Fruit fly (Drosophila melanogaster) whole organism, embryonic: ENCODE data around the gene Pstk.

Source experiments
- Adf1 ChIP-seq: fragments of 200-800 bp; sonication (Bioruptor generic); IDR thresholded peaks from 2 replicates; pipeline ENCODE4 v1.3.6; 2022; ENCODE audit warnings: missing biosample characterization, missing genetic modification characterization
- CG10654 ChIP-seq: fragments of 200-800 bp; sonication (Bioruptor generic); optimal IDR thresholded peaks from 2 replicates; lab custom pipeline; 2016; ENCODE audit warnings: missing biosample characterization, missing genetic modification characterization
- CG11695 ChIP-seq: fragments of 200-800 bp; sonication (Bioruptor generic); IDR thresholded peaks from 3 replicates; pipeline ENCODE4 v1.3.6; 2022; ENCODE audit warnings: missing biosample characterization, missing genetic modification characterization
- CG17328 ChIP-seq: fragments of 200-800 bp; sonication (Bioruptor generic); IDR thresholded peaks from 2 replicates; pipeline ENCODE4 v1.3.6; 2022; ENCODE audit warnings: missing biosample characterization, missing genetic modification characterization
- CG18262 ChIP-seq: fragments of 200-800 bp; optimal IDR thresholded peaks from 3 replicates; lab custom pipeline; 2019; ENCODE audit warnings: missing biosample characterization, mild to moderate bottlenecking, missing genetic modification characterization, moderate library complexity
- CG18599 ChIP-seq: fragments of 200-800 bp; sonication (Bioruptor generic); optimal IDR thresholded peaks from 3 replicates; lab custom pipeline; 2017; ENCODE audit warnings: missing biosample characterization, missing genetic modification characterization, mild to moderate bottlenecking, moderate library complexity, missing genetic modification reagents
- CG2120 ChIP-seq: fragments of 200-800 bp; sonication (Bioruptor generic); optimal IDR thresholded peaks from 3 replicates; lab custom pipeline; 2016; ENCODE audit warnings: missing biosample characterization, missing genetic modification characterization
- CG32532 ChIP-seq: fragments of 200-800 bp; sonication (Bioruptor generic); IDR thresholded peaks from 2 replicates; pipeline ENCODE4 v1.3.6; 2022; ENCODE audit warnings: missing biosample characterization, missing genetic modification characterization
- CG3838 ChIP-seq: fragments of 200-800 bp; sonication (Bioruptor generic); optimal IDR thresholded peaks from 3 replicates; lab custom pipeline; 2016; ENCODE audit warnings: missing biosample characterization, missing genetic modification characterization
- CG4360 ChIP-seq: fragments of 200-800 bp; sonication (Bioruptor generic); IDR thresholded peaks from 2 replicates; pipeline ENCODE4 v1.3.6; 2022; ENCODE audit warnings: missing biosample characterization, missing genetic modification characterization
- CG8478 ChIP-seq: fragments of >200 bp; optimal IDR thresholded peaks from 2 replicates; lab custom pipeline; 2018
- Dbx ChIP-seq: fragments of 200-800 bp; sonication (Bioruptor generic); IDR thresholded peaks from 3 replicates; pipeline ENCODE4 v1.3.6; 2022; ENCODE audit warnings: missing biosample characterization, missing genetic modification characterization
- Deaf1 ChIP-seq: fragments of 200-800 bp; optimal IDR thresholded peaks from 3 replicates; lab custom pipeline; 2019; ENCODE audit warnings: missing biosample characterization, mild to moderate bottlenecking, missing genetic modification characterization, moderate library complexity
- Drgx ChIP-seq: fragments of 200-800 bp; sonication (Bioruptor generic); IDR thresholded peaks from 2 replicates; pipeline ENCODE4 v1.3.6; 2022; ENCODE audit warnings: missing biosample characterization, missing genetic modification characterization
- Fer1 ChIP-seq: fragments of 200-800 bp; sonication (Bioruptor generic); optimal IDR thresholded peaks from 2 replicates; lab custom pipeline; 2017; ENCODE audit warnings: missing biosample characterization, mild to moderate bottlenecking, missing genetic modification characterization
- HLHmδ ChIP-seq: fragments of 200-800 bp; sonication (Bioruptor generic); optimal IDR thresholded peaks from 2 replicates; lab custom pipeline; 2018; ENCODE audit warnings: missing biosample characterization, mild to moderate bottlenecking, missing genetic modification characterization, moderate library complexity
- Hand ChIP-seq: fragments of 200-800 bp; sonication (Bioruptor generic); optimal IDR thresholded peaks from 2 replicates; lab custom pipeline; 2017; ENCODE audit warnings: mild to moderate bottlenecking, missing biosample characterization, missing genetic modification reagents, missing genetic modification characterization
- Hmx ChIP-seq: fragments of 200-800 bp; sonication (Bioruptor generic); optimal IDR thresholded peaks from 2 replicates; lab custom pipeline; 2016; ENCODE audit warnings: missing biosample characterization, missing genetic modification characterization
- MBD-R2 ChIP-seq: fragments of 200-800 bp; sonication (Bioruptor generic); IDR thresholded peaks from 2 replicates; pipeline ENCODE4 v1.3.6; 2022; ENCODE audit warnings: missing biosample characterization, missing genetic modification characterization
- Med ChIP-seq: fragments of 200-800 bp; sonication (Bioruptor generic); peaks from one replicate; lab custom pipeline; 2016; ENCODE audit warnings: missing biosample characterization, missing genetic modification characterization, mild to moderate bottlenecking, inconsistent platforms, moderate library complexity
- Meics ChIP-seq: fragments of 200-800 bp; sonication (Bioruptor generic); optimal IDR thresholded peaks from 2 replicates; lab custom pipeline; 2017; ENCODE audit warnings: missing biosample characterization, mild to moderate bottlenecking, missing genetic modification characterization
- Opbp ChIP-seq: fragments of 200-800 bp; sonication (Bioruptor generic); IDR thresholded peaks from 3 replicates; pipeline ENCODE4 v1.3.6; 2022; ENCODE audit warnings: missing biosample characterization, missing genetic modification characterization; ENCODE audit not compliant: partially characterized antibody
- Sox102F ChIP-seq: fragments of 200-800 bp; sonication (Bioruptor generic); optimal IDR thresholded peaks from 2 replicates; lab custom pipeline; 2018; ENCODE audit warnings: missing biosample characterization, mild to moderate bottlenecking, missing genetic modification characterization, moderate library complexity
- Tbp ChIP-seq: fragments of >200 bp; optimal IDR thresholded peaks from 2 replicates; lab custom pipeline; 2018; ENCODE audit warnings: missing biosample characterization, missing genetic modification characterization
- Trl ChIP-seq, 3 experiments: fragments of >200 bp in 2 of 3; fragments of 200-800 bp in 1 of 3; sonication (Bioruptor generic) in 1 of 3; optimal IDR thresholded peaks; 2 replicates in 1 of 3; 3 replicates in 2 of 3; lab custom pipeline; 2016 to 2017; ENCODE audit warnings: missing biosample characterization in 1 of 3, missing genetic modification characterization in 1 of 3
- YL-1 ChIP-seq: fragments of 200-800 bp; sonication (Bioruptor generic); optimal IDR thresholded peaks from 3 replicates; lab custom pipeline; 2017; ENCODE audit warnings: missing biosample characterization, mild to moderate bottlenecking, missing genetic modification characterization
- bbx ChIP-seq: fragments of 200-800 bp; sonication (Bioruptor generic); IDR thresholded peaks from 2 replicates; pipeline ENCODE4 v1.3.6; 2022; ENCODE audit warnings: missing biosample characterization, missing genetic modification characterization; ENCODE audit not compliant: partially characterized antibody
- br ChIP-seq: fragments of >200 bp; optimal IDR thresholded peaks from 2 replicates; lab custom pipeline; 2017
- cg ChIP-seq: fragments of 200-800 bp; sonication (Bioruptor generic); optimal IDR thresholded peaks from 3 replicates; lab custom pipeline; 2019; ENCODE audit warnings: missing biosample characterization, mild to moderate bottlenecking, missing genetic modification characterization, moderate library complexity
- chinmo ChIP-seq: fragments of 200-800 bp; sonication (Bioruptor generic); IDR thresholded peaks from 4 replicates; pipeline ENCODE4 v1.3.6; 2022; ENCODE audit warnings: missing biosample characterization, missing genetic modification characterization; ENCODE audit not compliant: partially characterized antibody
- chm ChIP-seq: fragments of 200-800 bp; sonication (Bioruptor generic); IDR thresholded peaks from 2 replicates; pipeline ENCODE4 v1.3.6; 2022; ENCODE audit warnings: missing biosample characterization, missing genetic modification characterization
- ci ChIP-seq: fragments of 200-800 bp; sonication (Bioruptor generic); IDR thresholded peaks from 3 replicates; pipeline ENCODE4 v1.3.6; 2022; ENCODE audit warnings: missing biosample characterization, missing genetic modification characterization
- ewg ChIP-seq: fragments of 200-800 bp; sonication (Bioruptor generic); optimal IDR thresholded peaks from 3 replicates; lab custom pipeline; 2017; ENCODE audit warnings: mild to moderate bottlenecking, missing biosample characterization, missing genetic modification reagents, missing genetic modification characterization
- gfzf ChIP-seq: fragments of 200-800 bp; sonication (Bioruptor generic); optimal IDR thresholded peaks from 2 replicates; lab custom pipeline; 2016; ENCODE audit warnings: missing biosample characterization, mild to moderate bottlenecking, missing genetic modification characterization, moderate library complexity
- knrl ChIP-seq: fragments of 200-800 bp; sonication (Bioruptor generic); IDR thresholded peaks from 3 replicates; pipeline ENCODE4 v1.3.6; 2022; ENCODE audit warnings: missing biosample characterization, missing genetic modification characterization; ENCODE audit not compliant: partially characterized antibody
- lov ChIP-seq, 2 experiments: fragments of 200-800 bp in 1 of 2; fragments of >200 bp in 1 of 2; sonication (Bioruptor generic) in 1 of 2; IDR thresholded peaks in 1 of 2; optimal IDR thresholded peaks in 1 of 2; 2 replicates in 1 of 2; 3 replicates in 1 of 2; pipeline versions ENCODE4 v1.3.6 to Lab custom; 2017 to 2022; ENCODE audit warnings: missing biosample characterization in 1 of 2, missing genetic modification characterization in 1 of 2
- maf-S ChIP-seq: fragments of 200-800 bp; sonication (Bioruptor generic); optimal IDR thresholded peaks from 2 replicates; lab custom pipeline; 2016; ENCODE audit warnings: missing biosample characterization, missing genetic modification characterization
- nerfin-1 ChIP-seq: fragments of 200-800 bp; sonication (Bioruptor generic); optimal IDR thresholded peaks from 3 replicates; lab custom pipeline; 2019; ENCODE audit warnings: missing biosample characterization, mild to moderate bottlenecking, missing genetic modification characterization, moderate library complexity
- nom ChIP-seq: fragments of 200-800 bp; sonication (Bioruptor generic); optimal IDR thresholded peaks from 2 replicates; lab custom pipeline; 2017; ENCODE audit warnings: missing biosample characterization, missing genetic modification characterization, mild to moderate bottlenecking, moderate library complexity, missing genetic modification reagents
- psq ChIP-seq: fragments of 200-800 bp; sonication (Bioruptor generic); optimal IDR thresholded peaks from 2 replicates; lab custom pipeline; 2017; ENCODE audit warnings: missing biosample characterization, missing genetic modification characterization
- sens ChIP-seq: fragments of 200-800 bp; sonication (Bioruptor generic); peaks from one replicate; lab custom pipeline; 2016; ENCODE audit warnings: missing biosample characterization, missing genetic modification characterization
- sisA ChIP-seq: fragments of 200-800 bp; sonication (Bioruptor generic); IDR thresholded peaks from 2 replicates; pipeline ENCODE4 v1.3.6; 2022; ENCODE audit warnings: missing biosample characterization, missing genetic modification characterization
- stc ChIP-seq: fragments of 200-800 bp; sonication (Bioruptor generic); IDR thresholded peaks from 2 replicates; pipeline ENCODE4 v1.3.6; 2022; ENCODE audit warnings: missing biosample characterization, missing genetic modification characterization
- tx ChIP-seq: fragments of 200-800 bp; sonication (Bioruptor generic); optimal IDR thresholded peaks from 2 replicates; lab custom pipeline; 2016; ENCODE audit warnings: missing biosample characterization, missing genetic modification characterization
- wek ChIP-seq: fragments of 200-800 bp; sonication (Bioruptor generic); optimal IDR thresholded peaks from 3 replicates; lab custom pipeline; 2018; ENCODE audit warnings: missing biosample characterization, mild to moderate bottlenecking, missing genetic modification characterization, moderate library complexity
- zf30C ChIP-seq: fragments of 200-800 bp; sonication (Bioruptor generic); optimal IDR thresholded peaks from 3 replicates; lab custom pipeline; 2018; ENCODE audit warnings: missing biosample characterization, mild to moderate bottlenecking, missing genetic modification characterization

Gene Pstk

dm6 chrX:19637434-19638327 is 19.3 kb upstream of the Pstk start (continued):
- TF ChIP-seq HLHmδ (GFP tag; lab: Kevin White, UChicago) (peak; percentile 57), CG3838 (GFP tag; lab: Kevin White, UChicago) (no peak), Hmx (no peak), chm (0 out of 2 replicates have a peak, but pooled peaks have one; percentile 8), Dbx (GFP tag; lab: Robert Waterston, UW) (no peak), Opbp (GFP tag; lab: Robert Waterston, UW) (0 out of 3 replicates have a peak, but pooled peaks have one; percentile 8), Sox102F (GFP tag; lab: Kevin White, UChicago) (no peak), CG18262 (tag; lab: Kevin White, UChicago) (no peak), YL-1 (GFP tag; lab: Kevin White, UChicago) (peak; percentile 18), Trl (optimal IDR thresholded peaks at IDR 0.05; lab: Kevin White, UChicago) (peak in 1 of 2 experiments; percentile 65), Trl (GFP tag; optimal IDR thresholded peaks at IDR 0.05; lab: Kevin White, UChicago) (no peak), CG10654 (GFP tag; lab: Kevin White, UChicago) (no peak), tx (no peak), CG18599 (GFP tag; lab: Kevin White, UChicago) (peak; percentile 4), sisA (GFP tag; lab: Robert Waterston, UW) (no peak), Drgx (0 out of 2 replicates have a peak, but pooled peaks have one; percentile 11), CG17328 (GFP tag; lab: Robert Waterston, UW) (no peak), br (lab: Kevin White, UChicago) (no peak), Tbp (peak; percentile 47), cg (GFP tag; lab: Kevin White, UChicago) (peak; percentile 96), CG4360 (GFP tag; lab: Robert Waterston, UW) (peak; percentile 57)

dm6 chrX:19637002-19637420 is 18.7 kb upstream of the Pstk start:
- TF ChIP-seq YL-1 (GFP tag; lab: Kevin White, UChicago) = peak; percentile 51
- TF ChIP-seq CG18599 (GFP tag; lab: Kevin White, UChicago) = peak; percentile 18
- no peak for TF ChIP-seq lov (optimal IDR thresholded peaks at IDR 0.05; lab: Kevin White, UChicago)
- TF ChIP-seq lov (GFP tag; IDR thresholded peaks at IDR 0.05; lab: Robert Waterston, UW) = no peak
- TF ChIP-seq maf-S (GFP tag; lab: Kevin White, UChicago) = peak; percentile 1
- TF ChIP-seq CG32532 (GFP tag; lab: Robert Waterston, UW) = peak; percentile 27; the same call in 1 of the 2 replicates
- peak; percentile 12 for TF ChIP-seq Hand (GFP tag; lab: Kevin White, UChicago)
- TF ChIP-seq MBD-R2 (GFP tag; lab: Robert Waterston, UW) = peak; percentile 17; the same call in 1 of the 2 replicates
- TF ChIP-seq zf30C = no peak
- peak; percentile 83; the same call in 3 of the 4 replicates for TF ChIP-seq chinmo (GFP tag; lab: Robert Waterston, UW)
- peak; percentile 69 for TF ChIP-seq psq (GFP tag; lab: Kevin White, UChicago)
- TF ChIP-seq stc (GFP tag; lab: Robert Waterston, UW) = no peak
- peak; percentile 98 for TF ChIP-seq CG8478 (lab: Kevin White, UChicago)
- peak; percentile 54; the same call in 2 of the 3 replicates for TF ChIP-seq ci (GFP tag; lab: Robert Waterston, UW)
- peak; percentile 34 for TF ChIP-seq Med
- 0 out of 2 replicates have a peak, but pooled peaks have one; percentile 24 for TF ChIP-seq bbx (GFP tag; lab: Robert Waterston, UW)
- peak; percentile 73 for TF ChIP-seq nerfin-1 (tag; lab: Kevin White, UChicago)
- peak; percentile 10 for TF ChIP-seq wek (GFP tag; lab: Kevin White, UChicago)
- no peak for TF ChIP-seq knrl (GFP tag; lab: Robert Waterston, UW)
- TF ChIP-seq Meics (GFP tag; lab: Kevin White, UChicago) = peak; percentile 11
- peak; percentile 76 for TF ChIP-seq sens (GFP tag; lab: Kevin White, UChicago)
- peak; percentile 37 for TF ChIP-seq ewg
- TF ChIP-seq nom (GFP tag; lab: Kevin White, UChicago) = peak; percentile 65
- TF ChIP-seq Adf1 (GFP tag; lab: Robert Waterston, UW) = peak; percentile 54; the same call in 1 of the 2 replicates
- TF ChIP-seq Fer1 = peak; percentile 29
- TF ChIP-seq HLHmδ (GFP tag; lab: Kevin White, UChicago) = peak; percentile 80
- TF ChIP-seq CG2120 (GFP tag; lab: Kevin White, UChicago) = peak; percentile 30
- TF ChIP-seq Deaf1 (tag; lab: Kevin White, UChicago) = peak; percentile 18
- peak; percentile 29 for TF ChIP-seq gfzf (GFP tag; lab: Kevin White, UChicago)
- peak; percentile 9; the same call in 1 of the 3 replicates for TF ChIP-seq CG11695 (GFP tag; lab: Robert Waterston, UW)
